Worm (Caenorhabditis elegans): ENCODE measurements around the gene clec-72.
"Not testable (repeated sequence)": the region's sequence is repeated elsewhere in the genome, so short reads cannot be mapped to it uniquely, and the experiment has no call there.

DNA sequence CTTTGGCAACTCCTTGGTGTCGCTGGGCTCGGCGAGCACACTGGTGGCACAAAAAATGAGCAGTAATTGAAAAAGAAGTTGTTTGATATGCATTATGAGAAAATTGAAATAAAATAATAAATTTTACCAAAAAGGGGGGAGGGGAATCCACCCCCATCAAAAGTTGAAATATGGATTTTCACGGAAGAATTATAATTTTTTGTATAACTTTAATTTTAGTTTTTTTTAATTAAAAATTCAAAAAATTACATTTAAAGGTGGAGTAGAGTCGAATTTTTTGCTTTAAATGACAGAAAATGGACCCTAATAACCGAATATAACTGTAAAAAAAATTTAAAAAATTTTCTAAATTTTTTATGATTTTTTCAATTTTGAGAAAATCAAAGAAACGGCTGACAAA lies 32.8 kb upstream of the clec-72 start, which contains the start of gene F56D6.18:
- not testable (repeated sequence) for TF ChIP-seq W03F9.2, him-1 (tag; optimal IDR thresholded peaks at IDR 0.05)

All from whole organism, L4/young adult.